Worm (Caenorhabditis elegans): ENCODE results near the gene srh-73.

srh-73 gene

ce11 chrII:12539395-12539794 lies 27.4 kb downstream of the srh-73 start:
- no peak for TF ChIP-seq pes-1 (GFP tag; IDR thresholded peaks at IDR 0.05)
- no peak for TF ChIP-seq scrt-1 (GFP tag; IDR thresholded peaks at IDR 0.05)
- no peak for TF ChIP-seq tbx-37 (GFP tag; conservative IDR thresholded peaks at IDR 0.05)
- no peak for TF ChIP-seq aly-1 (tag; optimal IDR thresholded peaks at IDR 0.05)
- no peak for TF ChIP-seq sea-1 (GFP tag; conservative IDR thresholded peaks at IDR 0.05)
- TF ChIP-seq flt-1 (GFP tag; IDR thresholded peaks at IDR 0.05) = no peak
- no peak for TF ChIP-seq ets-7 (tag; optimal IDR thresholded peaks at IDR 0.05)
- TF ChIP-seq hmg-4 (GFP tag; optimal IDR thresholded peaks at IDR 0.05) = no peak
- no peak for TF ChIP-seq hnd-1 (tag; optimal IDR thresholded peaks at IDR 0.05)
- TF ChIP-seq tbx-11 (GFP tag; IDR thresholded peaks at IDR 0.05) = no peak
- no peak for TF ChIP-seq ama-1 (optimal IDR thresholded peaks at IDR 0.05)
- no peak for TF ChIP-seq ceh-13 (GFP tag; optimal IDR thresholded peaks at IDR 0.05)
- TF ChIP-seq tra-4 (tag; optimal IDR thresholded peaks at IDR 0.05) = no peak
- TF ChIP-seq B0310.2 (tag; optimal IDR thresholded peaks at IDR 0.05) = no peak
- no peak for TF ChIP-seq hmbx-1 (tag; optimal IDR thresholded peaks at IDR 0.05)
- TF ChIP-seq F13C5.2 (tag; optimal IDR thresholded peaks at IDR 0.05) = no peak
- TF ChIP-seq ceh-36 (tag; optimal IDR thresholded peaks at IDR 0.05) = no peak

- TF ChIP-seq tra-4 (tag; optimal IDR thresholded peaks at IDR 0.05) (no peak), tbx-37 (GFP tag; conservative IDR thresholded peaks at IDR 0.05) (no peak), aly-1 (tag; optimal IDR thresholded peaks at IDR 0.05) (no peak), ceh-13 (GFP tag; optimal IDR thresholded peaks at IDR 0.05) (no peak), sea-1 (GFP tag; conservative IDR thresholded peaks at IDR 0.05) (no peak), ets-7 (tag; optimal IDR thresholded peaks at IDR 0.05) (no peak), F13C5.2 (tag; optimal IDR thresholded peaks at IDR 0.05) (no peak), ceh-36 (tag; optimal IDR thresholded peaks at IDR 0.05) (no peak), flt-1 (GFP tag; IDR thresholded peaks at IDR 0.05) (no peak), hmg-4 (GFP tag; optimal IDR thresholded peaks at IDR 0.05) (no peak), ama-1 (optimal IDR thresholded peaks at IDR 0.05) (no peak), scrt-1 (GFP tag; IDR thresholded peaks at IDR 0.05) (no peak), pes-1 (GFP tag; IDR thresholded peaks at IDR 0.05) (no peak)
Measured at ce11 chrII:12542594-12542997, 30.6 kb downstream of the srh-73 start.

ce11 chrII:12544533-12544932 lies 32.6 kb downstream of the srh-73 start, which contains the start of gene F49C5.9:
F49C5.9 (minus strand) TSS chrII:12544633.
- TF ChIP-seq hmbx-1 (tag; optimal IDR thresholded peaks at IDR 0.05) (no peak), ama-1 (optimal IDR thresholded peaks at IDR 0.05) (no peak), pes-1 (GFP tag; IDR thresholded peaks at IDR 0.05) (no peak), hmg-4 (GFP tag; optimal IDR thresholded peaks at IDR 0.05) (no peak)

- TF ChIP-seq ceh-13 (GFP tag; optimal IDR thresholded peaks at IDR 0.05) = no peak
- no peak for TF ChIP-seq tbx-37 (GFP tag; conservative IDR thresholded peaks at IDR 0.05)
- no peak for TF ChIP-seq hmg-4 (GFP tag; optimal IDR thresholded peaks at IDR 0.05)
- TF ChIP-seq sea-1 (GFP tag; conservative IDR thresholded peaks at IDR 0.05) = no peak
- no peak for TF ChIP-seq hmbx-1 (tag; optimal IDR thresholded peaks at IDR 0.05)
- no peak for TF ChIP-seq ets-7 (tag; optimal IDR thresholded peaks at IDR 0.05)
- no peak for TF ChIP-seq F13C5.2 (tag; optimal IDR thresholded peaks at IDR 0.05)
- TF ChIP-seq pes-1 (GFP tag; IDR thresholded peaks at IDR 0.05) = no peak
Measured at ce11 chrII:12546413-12546812, 34.4 kb downstream of the srh-73 start, which contains the start of the genes F49C5.5 and F49C5.10. F49C5.5 (minus strand) TSS chrII:12546513. F49C5.10 (plus strand) TSS chrII:12546756.

ce11 chrII:12547547-12547946 lies 35.6 kb downstream of the srh-73 start, which contains the start of gene F49C5.16:
F49C5.16 (plus strand) TSS chrII:12547847.
- TF ChIP-seq pes-1 (GFP tag; IDR thresholded peaks at IDR 0.05) (no peak), hnd-1 (tag; optimal IDR thresholded peaks at IDR 0.05) (no peak), hmg-4 (GFP tag; optimal IDR thresholded peaks at IDR 0.05) (no peak), tbx-11 (GFP tag; IDR thresholded peaks at IDR 0.05) (no peak), flt-1 (GFP tag; IDR thresholded peaks at IDR 0.05) (no peak), sea-1 (GFP tag; conservative IDR thresholded peaks at IDR 0.05) (no peak), ets-7 (tag; optimal IDR thresholded peaks at IDR 0.05) (no peak), ceh-13 (GFP tag; optimal IDR thresholded peaks at IDR 0.05) (no peak), aly-1 (tag; optimal IDR thresholded peaks at IDR 0.05) (no peak), tbx-37 (GFP tag; conservative IDR thresholded peaks at IDR 0.05) (no peak), ceh-36 (tag; optimal IDR thresholded peaks at IDR 0.05) (no peak), scrt-1 (GFP tag; IDR thresholded peaks at IDR 0.05) (no peak), tra-4 (tag; optimal IDR thresholded peaks at IDR 0.05) (no peak), F13C5.2 (tag; optimal IDR thresholded peaks at IDR 0.05) (no peak), ama-1 (optimal IDR thresholded peaks at IDR 0.05) (no peak), B0310.2 (tag; optimal IDR thresholded peaks at IDR 0.05) (no peak), hmbx-1 (tag; optimal IDR thresholded peaks at IDR 0.05) (no peak)

- no peak for TF ChIP-seq hmg-4 (GFP tag; optimal IDR thresholded peaks at IDR 0.05)
- TF ChIP-seq aly-1 (tag; optimal IDR thresholded peaks at IDR 0.05) = no peak
- no peak for TF ChIP-seq ama-1 (optimal IDR thresholded peaks at IDR 0.05)
- no peak for TF ChIP-seq B0310.2 (tag; optimal IDR thresholded peaks at IDR 0.05)
- TF ChIP-seq ceh-13 (GFP tag; optimal IDR thresholded peaks at IDR 0.05) = no peak
Measured at ce11 chrII:12549613-12550012, 37.6 kb downstream of the srh-73 start.

- TF ChIP-seq hmg-4 (GFP tag; optimal IDR thresholded peaks at IDR 0.05) (no peak), tbx-37 (GFP tag; conservative IDR thresholded peaks at IDR 0.05) (no peak), hnd-1 (tag; optimal IDR thresholded peaks at IDR 0.05) (no peak), ceh-13 (GFP tag; optimal IDR thresholded peaks at IDR 0.05) (no peak), pes-1 (GFP tag; IDR thresholded peaks at IDR 0.05) (no peak), tra-4 (tag; optimal IDR thresholded peaks at IDR 0.05) (no peak), sea-1 (GFP tag; conservative IDR thresholded peaks at IDR 0.05) (no peak), B0310.2 (tag; optimal IDR thresholded peaks at IDR 0.05) (no peak), hmbx-1 (tag; optimal IDR thresholded peaks at IDR 0.05) (no peak), flt-1 (GFP tag; IDR thresholded peaks at IDR 0.05) (no peak)
Measured at ce11 chrII:12550940-12551339, 39.0 kb downstream of the srh-73 start.

ce11 chrII:12555579-12555978 lies 43.6 kb downstream of the srh-73 start, which contains the start of gene F49C5.11:
F49C5.11 (plus strand) TSS chrII:12555879.
- TF ChIP-seq ets-7 (tag; optimal IDR thresholded peaks at IDR 0.05) (no peak), pes-1 (GFP tag; IDR thresholded peaks at IDR 0.05) (no peak), sea-1 (GFP tag; conservative IDR thresholded peaks at IDR 0.05) (no peak), flt-1 (GFP tag; IDR thresholded peaks at IDR 0.05) (no peak), ceh-36 (tag; optimal IDR thresholded peaks at IDR 0.05) (no peak), tbx-37 (GFP tag; conservative IDR thresholded peaks at IDR 0.05) (no peak)

Data from whole organism, early embryonic.